Fruit fly (Drosophila melanogaster): ENCODE measurements around the gene Acbp1.
A peak's percentile ranks its signal among the peaks of the same experiment; 100 is the strongest.

Acbp1 gene

DNA sequence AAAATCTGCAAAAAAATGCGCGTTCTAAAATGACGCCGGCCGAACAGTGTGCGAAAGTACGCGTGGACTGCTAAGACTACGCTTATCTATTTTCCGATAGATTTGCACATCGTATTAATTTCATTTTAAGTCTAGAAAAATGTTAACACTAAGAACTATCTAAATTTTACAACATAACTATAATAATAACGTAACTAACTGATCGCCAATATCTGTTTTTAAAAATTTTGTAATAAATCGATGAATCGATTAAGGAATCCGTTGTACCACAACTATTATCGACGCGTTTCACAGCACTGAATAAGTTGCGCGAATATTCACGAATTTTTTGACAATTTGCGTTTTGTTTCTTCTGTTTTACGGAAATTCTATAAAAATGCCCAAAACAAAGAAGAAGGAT lies 48.8 kb upstream of the Acbp1 start, which contains the start of gene Ssb-c31a (continued):
- TF ChIP-seq Drgx (GFP tag; IDR thresholded peaks at IDR 0.05), result no peak
- no peak for TF ChIP-seq jigr1 (GFP tag; IDR thresholded peaks at IDR 0.05)
- TF ChIP-seq Antp (GFP tag; optimal IDR thresholded peaks at IDR 0.05), result peak; percentile 22
- no peak for TF ChIP-seq CG14441 (GFP tag; IDR thresholded peaks at IDR 0.05)
- TF ChIP-seq CG17568 (GFP tag; optimal IDR thresholded peaks at IDR 0.05), result no peak
- TF ChIP-seq CG12219 (GFP tag; optimal IDR thresholded peaks at IDR 0.05), result no peak
- no peak for TF ChIP-seq CG11093 (GFP tag; IDR thresholded peaks at IDR 0.05)
- no peak for TF ChIP-seq seq (GFP tag; IDR thresholded peaks at IDR 0.05)
- no peak for TF ChIP-seq Oaz (GFP tag; IDR thresholded peaks at IDR 0.05)
- TF ChIP-seq vvl (GFP tag; IDR thresholded peaks at IDR 0.05), result no peak; the same call in 1 of the 2 replicates
- no peak for TF ChIP-seq luna (GFP tag; optimal IDR thresholded peaks at IDR 0.05)
- TF ChIP-seq cg (GFP tag; optimal IDR thresholded peaks at IDR 0.05), result peak; percentile 9
- no peak for TF ChIP-seq Sry-β (GFP tag; optimal IDR thresholded peaks at IDR 0.05)
- peak; percentile 81 for TF ChIP-seq sob (GFP tag; IDR thresholded peaks at IDR 0.05)
- TF ChIP-seq sc (optimal IDR thresholded peaks at IDR 0.05), result no peak
- TF ChIP-seq sc (GFP tag; optimal IDR thresholded peaks at IDR 0.05), result no peak
- no peak for TF ChIP-seq CG5953 (GFP tag; IDR thresholded peaks at IDR 0.05)
- TF ChIP-seq btn (GFP tag; optimal IDR thresholded peaks at IDR 0.05), result no peak
- no peak for TF ChIP-seq nerfin-2 (GFP tag; IDR thresholded peaks at IDR 0.05; ENCODE audit: partially characterized antibody)
- TF ChIP-seq ash1 (GFP tag; optimal IDR thresholded peaks at IDR 0.05), result no peak
- peak; percentile 11 for TF ChIP-seq CG7271 (tag; optimal IDR thresholded peaks at IDR 0.05)
- TF ChIP-seq CG31441 (GFP tag; IDR thresholded peaks at IDR 0.05), result 0 out of 2 replicates have a peak, but pooled peaks have one; percentile 32
- TF ChIP-seq CG9727 (GFP tag; optimal IDR thresholded peaks at IDR 0.05), result peak; percentile 45
- TF ChIP-seq CG15073 (GFP tag; optimal IDR thresholded peaks at IDR 0.05), result no peak
- TF ChIP-seq knrl (GFP tag; IDR thresholded peaks at IDR 0.05; ENCODE audit: partially characterized antibody), result peak; percentile 82
- TF ChIP-seq pzg (GFP tag; optimal IDR thresholded peaks at IDR 0.05), result peak; percentile 58
- TF ChIP-seq vfl (GFP tag; optimal IDR thresholded peaks at IDR 0.05), result peak; percentile 70
- no peak for TF ChIP-seq BtbVII (GFP tag; optimal IDR thresholded peaks at IDR 0.05)
- TF ChIP-seq CG6854 (GFP tag; optimal IDR thresholded peaks at IDR 0.05), result no peak
- peak; percentile 35 for TF ChIP-seq CG12744 (GFP tag; optimal IDR thresholded peaks at IDR 0.05)
- no peak for TF ChIP-seq cas (GFP tag; IDR thresholded peaks at IDR 0.05)
- no peak for TF ChIP-seq Atf3 (GFP tag; optimal IDR thresholded peaks at IDR 0.05)
- TF ChIP-seq CG3065 (GFP tag; optimal IDR thresholded peaks at IDR 0.05), result no peak
- TF ChIP-seq D (optimal IDR thresholded peaks at IDR 0.05), result no peak
- TF ChIP-seq D (GFP tag; optimal IDR thresholded peaks at IDR 0.05), result no peak
- no peak for TF ChIP-seq Ets65A (GFP tag)
- no peak for TF ChIP-seq CG7987 (GFP tag; optimal IDR thresholded peaks at IDR 0.05)
- no peak for TF ChIP-seq CG42726 (GFP tag; IDR thresholded peaks at IDR 0.05; ENCODE audit: partially characterized antibody)
- TF ChIP-seq CG2678 (tag; optimal IDR thresholded peaks at IDR 0.05), result peak; percentile 53
- peak; percentile 35 for TF ChIP-seq nom (GFP tag; optimal IDR thresholded peaks at IDR 0.05)
- peak; percentile 89 for TF ChIP-seq Med (GFP tag)
- no peak for TF ChIP-seq CG7745 (tag; optimal IDR thresholded peaks at IDR 0.05)
- peak; percentile 61 for TF ChIP-seq sd (tag; optimal IDR thresholded peaks at IDR 0.05)
- no peak for TF ChIP-seq ac (GFP tag; optimal IDR thresholded peaks at IDR 0.05)
- peak; percentile 69 for TF ChIP-seq Xbp1 (GFP tag; optimal IDR thresholded peaks at IDR 0.05)
- TF ChIP-seq CG9215 (GFP tag; IDR thresholded peaks at IDR 0.05), result peak; percentile 57
- peak; percentile 65 for TF ChIP-seq Hmr (GFP tag; optimal IDR thresholded peaks at IDR 0.05)
- TF ChIP-seq CG30431 (GFP tag; optimal IDR thresholded peaks at IDR 0.05), result no peak
- TF ChIP-seq CG5245 (GFP tag; optimal IDR thresholded peaks at IDR 0.05), result no peak
- TF ChIP-seq chn (GFP tag; optimal IDR thresholded peaks at IDR 0.05), result peak; percentile 52
- TF ChIP-seq Hsf (GFP tag; optimal IDR thresholded peaks at IDR 0.05), result peak; percentile 62
- TF ChIP-seq fu2 (GFP tag; optimal IDR thresholded peaks at IDR 0.05), result no peak
- peak; percentile 27 for TF ChIP-seq CrebB (tag; optimal IDR thresholded peaks at IDR 0.05)

Measured in whole organism, embryonic.